Worm (Caenorhabditis elegans) whole organism, young adult: ENCODE results near the gene hsp-12.3.

Source experiments
- B0019.2 ChIP-seq: fragments of 200-800 bp; sonication (Bioruptor generic); conservative IDR thresholded peaks from 2 replicates; pipeline ENCODE4 v1.3.6; 2022; ENCODE audit warnings: missing genetic modification reagents, missing genetic modification characterization, missing compliant biosample characterization
- C17E4.6 ChIP-seq: fragments of 200-800 bp; sonication (Bioruptor generic); IDR thresholded peaks from 2 replicates; pipeline ENCODE4 v1.3.6; 2022; ENCODE audit warnings: missing genetic modification reagents, missing genetic modification characterization, missing compliant biosample characterization
- D2030.7 ChIP-seq: fragments of 200-800 bp; sonication (Bioruptor generic); IDR thresholded peaks from 2 replicates; pipeline ENCODE4 v1.3.6; 2022; ENCODE audit warnings: missing genetic modification reagents, missing genetic modification characterization, missing compliant biosample characterization
- F57A8.1 ChIP-seq: fragments of 200-800 bp; sonication (Bioruptor generic); optimal IDR thresholded peaks from 2 replicates; lab custom pipeline; 2018; ENCODE audit warnings: mild to moderate bottlenecking, missing genetic modification characterization, moderate library complexity, missing compliant biosample characterization
- F57C9.4 ChIP-seq: sonication (generic microtip); optimal IDR thresholded peaks from 2 replicates; lab custom pipeline; 2017; ENCODE audit warnings: mild to moderate bottlenecking, missing genetic modification characterization, missing compliant biosample characterization
- K12H6.12 ChIP-seq: fragments of 200-800 bp; sonication (Bioruptor generic); optimal IDR thresholded peaks from 2 replicates; lab custom pipeline; 2018; ENCODE audit warnings: mild to moderate bottlenecking, missing genetic modification characterization, missing compliant biosample characterization
- T26A5.8 ChIP-seq: sonication (generic microtip); optimal IDR thresholded peaks from 2 replicates; lab custom pipeline; 2016; ENCODE audit warnings: missing genetic modification characterization, missing compliant biosample characterization
- Y53F4B.3 ChIP-seq: fragments of 200-800 bp; sonication (Bioruptor generic); IDR thresholded peaks from 2 replicates; pipeline ENCODE4 v1.3.6; 2022; ENCODE audit warnings: missing genetic modification reagents, missing genetic modification characterization, missing compliant biosample characterization
- Y53G8AR.9 ChIP-seq: fragments of 200-800 bp; sonication (Bioruptor generic); conservative IDR thresholded peaks from 2 replicates; pipeline ENCODE4 v1.3.6; 2022; ENCODE audit warnings: missing genetic modification reagents, missing genetic modification characterization, missing compliant biosample characterization
- Y67H2A.10 ChIP-seq: fragments of 200-800 bp; sonication (Bioruptor generic); conservative IDR thresholded peaks from 2 replicates; pipeline ENCODE4 v1.3.6; 2022; ENCODE audit warnings: missing genetic modification reagents, missing genetic modification characterization, missing compliant biosample characterization
- akir-1 ChIP-seq: fragments of 200-800 bp; sonication (Bioruptor generic); optimal IDR thresholded peaks from 2 replicates; lab custom pipeline; 2018; ENCODE audit warnings: mild to moderate bottlenecking, missing genetic modification characterization, moderate library complexity, missing compliant biosample characterization
- aptf-2 ChIP-seq: fragments of 200-800 bp; sonication (Bioruptor generic); conservative IDR thresholded peaks from 2 replicates; pipeline ENCODE4 v1.3.6; 2022; ENCODE audit warnings: missing genetic modification reagents, missing genetic modification characterization, missing compliant biosample characterization
- attf-6 ChIP-seq: fragments of 200-800 bp; sonication (Bioruptor generic); IDR thresholded peaks from 2 replicates; pipeline ENCODE4 v1.3.6; 2022; ENCODE audit warnings: missing genetic modification reagents, missing genetic modification characterization, missing compliant biosample characterization
- ceh-100 ChIP-seq: fragments of 200-800 bp; sonication (Bioruptor generic); IDR thresholded peaks from 2 replicates; pipeline ENCODE4 v1.3.6; 2022; ENCODE audit warnings: missing genetic modification reagents, missing genetic modification characterization, missing compliant biosample characterization
- ceh-27 ChIP-seq: fragments of 200-800 bp; sonication (Bioruptor generic); optimal IDR thresholded peaks from 2 replicates; lab custom pipeline; 2018; ENCODE audit warnings: mild to moderate bottlenecking, missing genetic modification characterization, moderate library complexity, missing compliant biosample characterization
- dox-1 ChIP-seq: fragments of 200-800 bp; sonication (Bioruptor generic); IDR thresholded peaks from 2 replicates; pipeline ENCODE4 v1.3.6; 2022; ENCODE audit warnings: missing genetic modification reagents, missing genetic modification characterization, missing compliant biosample characterization
- dpl-1 ChIP-seq: fragments of 150-350 bp; optimal IDR thresholded peaks from 2 replicates; lab custom pipeline; 2014; ENCODE audit warnings: missing biosample characterization, missing genetic modification reagents, missing genetic modification characterization
- ekl-4 ChIP-seq: fragments of 200-800 bp; sonication (Bioruptor generic); IDR thresholded peaks from 2 replicates; pipeline ENCODE4 v1.3.6; 2022; ENCODE audit warnings: missing genetic modification reagents, missing genetic modification characterization, missing compliant biosample characterization
- ets-4 ChIP-seq: fragments of 200-800 bp; sonication (Bioruptor generic); optimal IDR thresholded peaks from 2 replicates; lab custom pipeline; 2018; ENCODE audit warnings: mild to moderate bottlenecking, missing genetic modification characterization, missing compliant biosample characterization
- hlh-26 ChIP-seq: fragments of 200-800 bp; sonication (Bioruptor generic); conservative IDR thresholded peaks from 2 replicates; pipeline ENCODE4 v1.3.6; 2022; ENCODE audit warnings: missing genetic modification reagents, missing genetic modification characterization, missing compliant biosample characterization
- hmg-1.2 ChIP-seq: fragments of 200-800 bp; sonication (Bioruptor generic); IDR thresholded peaks from 2 replicates; pipeline ENCODE4 v1.3.6; 2022; ENCODE audit warnings: missing genetic modification reagents, missing genetic modification characterization, missing compliant biosample characterization
- hrde-1 ChIP-seq: sonication (generic microtip); optimal IDR thresholded peaks from 2 replicates; lab custom pipeline; 2016; ENCODE audit warnings: missing genetic modification characterization, mild to moderate bottlenecking, missing compliant biosample characterization, moderate library complexity, missing genotype, missing genetic modification reagents, borderline replicate concordance
- let-607 ChIP-seq, 2 experiments: fragments of 200-800 bp in 1 of 2; sonication (Bioruptor generic) in 1 of 2; sonication (generic microtip) in 1 of 2; optimal IDR thresholded peaks; 2 replicates each; lab custom pipeline; 2016 to 2018; ENCODE audit warnings: mild to moderate bottlenecking in 2 of 2, missing compliant biosample characterization in 2 of 2, missing genetic modification characterization in 2 of 2, moderate library complexity in 2 of 2, missing genotype in 1 of 2
- lin-26 ChIP-seq: fragments of 200-800 bp; sonication (Bioruptor generic); IDR thresholded peaks from 2 replicates; pipeline ENCODE4 v1.3.6; 2022; ENCODE audit warnings: missing genetic modification reagents, missing genetic modification characterization, missing compliant biosample characterization
- lin-54 ChIP-seq: fragments of 200-800 bp; sonication (Bioruptor generic); optimal IDR thresholded peaks from 2 replicates; lab custom pipeline; 2018; ENCODE audit warnings: mild to moderate bottlenecking, missing genetic modification characterization, missing compliant biosample characterization
- madf-6 ChIP-seq: fragments of 200-800 bp; sonication (Bioruptor generic); IDR thresholded peaks from 2 replicates; pipeline ENCODE4 v1.3.6; 2022; ENCODE audit warnings: missing genetic modification reagents, missing genetic modification characterization, missing compliant biosample characterization
- mes-4 ChIP-seq: sonication (generic microtip); optimal IDR thresholded peaks from 2 replicates; lab custom pipeline; 2016; ENCODE audit warnings: missing genotype, missing genetic modification characterization, missing compliant biosample characterization
- nfya-1 ChIP-seq: sonication (generic microtip); optimal IDR thresholded peaks from 2 replicates; lab custom pipeline; 2017; ENCODE audit warnings: antibody characterized with exemption, missing compliant biosample characterization, missing genetic modification characterization, borderline replicate concordance; ENCODE audit not compliant: insufficient read depth
- nhr-120 ChIP-seq: fragments of 200-800 bp; sonication (Bioruptor generic); IDR thresholded peaks from 2 replicates; pipeline ENCODE4 v1.3.6; 2022; ENCODE audit warnings: missing genetic modification characterization, missing compliant biosample characterization
- pbrm-1 ChIP-seq: fragments of 200-800 bp; sonication (Bioruptor generic); IDR thresholded peaks from 2 replicates; pipeline ENCODE4 v1.3.6; 2022; ENCODE audit warnings: missing genetic modification reagents, missing genetic modification characterization, missing compliant biosample characterization
- rcor-1 ChIP-seq: fragments of 200-800 bp; sonication (Bioruptor generic); IDR thresholded peaks from 2 replicates; pipeline ENCODE4 v1.3.6; 2022; ENCODE audit warnings: missing genetic modification reagents, missing genetic modification characterization, missing compliant biosample characterization
- rpc-1 ChIP-seq, 2 experiments: fragments of 150-350 bp in 1 of 2; sonication (generic microtip) in 1 of 2; optimal IDR thresholded peaks; 2 replicates each; lab custom pipeline; 2014 to 2018; ENCODE audit warnings: missing biosample characterization in 1 of 2, missing genetic modification characterization in 1 of 2, missing genetic modification reagents in 1 of 2, missing genotype in 1 of 2
- ztf-6 ChIP-seq: fragments of 200-800 bp; sonication (Bioruptor generic); IDR thresholded peaks from 2 replicates; pipeline ENCODE4 v1.3.6; 2022; ENCODE audit warnings: missing genetic modification reagents, missing genetic modification characterization, missing compliant biosample characterization

The hsp-12.3 gene

ce11 chrIV:9488315-9488714 lies 43.0 kb upstream of the hsp-12.3 start, which contains the start of gene sru-1 (continued):
- TF ChIP-seq attf-6 (GFP tag; lab: Robert Waterston, UW) (no peak), ceh-27 (GFP tag; lab: Kevin White, UChicago) (no peak), D2030.7 (no peak)

- TF ChIP-seq Y67H2A.10 (GFP tag; lab: Robert Waterston, UW) (no peak), madf-6 (GFP tag; lab: Robert Waterston, UW) (no peak), hrde-1 (tag; lab: Kevin White, UChicago) (no peak)
Measured at ce11 chrIV:9486779-9487178, 41.5 kb upstream of the hsp-12.3 start.

- TF ChIP-seq F57C9.4 (no peak), hlh-26 (GFP tag; lab: Robert Waterston, UW) (no peak), Y53G8AR.9 (GFP tag; lab: Robert Waterston, UW) (no peak), hmg-1.2 (no peak), dox-1 (no peak), hrde-1 (tag; lab: Kevin White, UChicago) (no peak), F57A8.1 (GFP tag; lab: Kevin White, UChicago) (no peak), nhr-120 (GFP tag; lab: Robert Waterston, UW) (no peak), ceh-100 (GFP tag; lab: Robert Waterston, UW) (no peak), ekl-4 (GFP tag; lab: Robert Waterston, UW) (no peak), C17E4.6 (GFP tag; lab: Robert Waterston, UW) (no peak), lin-26 (GFP tag; lab: Robert Waterston, UW) (no peak), dpl-1 (GFP tag; lab: Kevin White, UChicago) (no peak), B0019.2 (GFP tag; lab: Robert Waterston, UW) (no peak), K12H6.12 (tag; lab: Kevin White, UChicago) (no peak), aptf-2 (no peak), nfya-1 (no peak)
Measured at ce11 chrIV:9485972-9486371, 40.7 kb upstream of the hsp-12.3 start, which contains the start of gene sru-2. Gene sru-2, plus strand, starts transcription at chrIV:9486272.

ce11 chrIV:9485040-9485439 lies 39.7 kb upstream of the hsp-12.3 start, which contains the start of gene gadr-2:
Gene gadr-2, minus strand, starts transcription at chrIV:9485140.
- TF ChIP-seq rcor-1 = no peak
- no peak for TF ChIP-seq rpc-1 (optimal IDR thresholded peaks at IDR 0.05; lab: Kevin White, UChicago)
- TF ChIP-seq rpc-1 (tag; optimal IDR thresholded peaks at IDR 0.05; lab: Kevin White, UChicago) = no peak
- TF ChIP-seq ets-4 (GFP tag; lab: Kevin White, UChicago) = no peak
- no peak for TF ChIP-seq T26A5.8 (tag; lab: Kevin White, UChicago)
- no peak for TF ChIP-seq Y53F4B.3 (GFP tag; lab: Robert Waterston, UW)
- no peak for TF ChIP-seq ceh-27 (GFP tag; lab: Kevin White, UChicago)
- no peak for TF ChIP-seq madf-6 (GFP tag; lab: Robert Waterston, UW)
- TF ChIP-seq let-607 (tag; optimal IDR thresholded peaks at IDR 0.05; lab: Kevin White, UChicago) = no peak
- TF ChIP-seq ztf-6 (GFP tag; lab: Robert Waterston, UW) = no peak
- TF ChIP-seq lin-54 (GFP tag; lab: Kevin White, UChicago) = no peak
- no peak for TF ChIP-seq akir-1 (GFP tag; lab: Kevin White, UChicago)
- TF ChIP-seq mes-4 = no peak
- no peak for TF ChIP-seq pbrm-1 (GFP tag; lab: Robert Waterston, UW)
